Fruit fly (Drosophila melanogaster) whole organism, embryonic: Measurements from ENCODE around the gene CG14270.

Experiments
- CG10321 ChIP-seq: fragments of 200-800 bp; sonication (Bioruptor generic); IDR thresholded peaks from 2 replicates; pipeline ENCODE4 v1.3.6; 2022; ENCODE audit warnings: missing biosample characterization, missing genetic modification characterization
- CG11085 ChIP-seq: fragments of 200-800 bp; sonication (Bioruptor generic); IDR thresholded peaks from 2 replicates; pipeline ENCODE4 v1.3.6; 2022; ENCODE audit warnings: missing biosample characterization, missing genetic modification characterization
- CG12744 ChIP-seq: fragments of 200-800 bp; sonication (Bioruptor generic); optimal IDR thresholded peaks from 2 replicates; lab custom pipeline; 2016; ENCODE audit warnings: missing biosample characterization, missing genetic modification characterization
- CG12942 ChIP-seq: fragments of 200-800 bp; sonication (Bioruptor generic); optimal IDR thresholded peaks from 3 replicates; lab custom pipeline; 2016; ENCODE audit warnings: missing biosample characterization, missing genetic modification characterization
- CG13287 ChIP-seq: fragments of 200-800 bp; sonication (Bioruptor generic); IDR thresholded peaks from 2 replicates; pipeline ENCODE4 v1.3.6; 2022; ENCODE audit warnings: missing biosample characterization, missing genetic modification characterization; ENCODE audit not compliant: partially characterized antibody
- CG13296 ChIP-seq: fragments of 200-800 bp; sonication (Bioruptor generic); optimal IDR thresholded peaks from 3 replicates; lab custom pipeline; 2018; ENCODE audit warnings: missing biosample characterization, mild to moderate bottlenecking, missing genetic modification characterization
- CG13775 ChIP-seq: fragments of 200-800 bp; sonication (Bioruptor generic); optimal IDR thresholded peaks from 3 replicates; lab custom pipeline; 2017; ENCODE audit warnings: missing biosample characterization, mild to moderate bottlenecking, missing genetic modification characterization
- CG14441 ChIP-seq: fragments of 200-800 bp; sonication (Bioruptor generic); IDR thresholded peaks from 2 replicates; pipeline ENCODE4 v1.3.6; 2022; ENCODE audit warnings: missing biosample characterization, missing genetic modification characterization
- CG15073 ChIP-seq: fragments of 200-800 bp; sonication (Bioruptor generic); optimal IDR thresholded peaks from 2 replicates; lab custom pipeline; 2016; ENCODE audit warnings: missing biosample characterization, missing genetic modification characterization
- CG31388 ChIP-seq: fragments of 200-800 bp; sonication (Bioruptor generic); optimal IDR thresholded peaks from 2 replicates; lab custom pipeline; 2016; ENCODE audit warnings: missing biosample characterization, missing genetic modification characterization
- CG3407 ChIP-seq: fragments of 200-800 bp; sonication (Bioruptor generic); optimal IDR thresholded peaks from 2 replicates; lab custom pipeline; 2018; ENCODE audit warnings: missing biosample characterization, mild to moderate bottlenecking, missing genetic modification characterization
- CG34376 ChIP-seq: fragments of 200-800 bp; sonication (Bioruptor generic); optimal IDR thresholded peaks from 2 replicates; lab custom pipeline; 2018; ENCODE audit warnings: missing biosample characterization, mild to moderate bottlenecking, missing genetic modification characterization
- CG4282 ChIP-seq: fragments of 200-800 bp; sonication (Bioruptor generic); optimal IDR thresholded peaks from 2 replicates; lab custom pipeline; 2016; ENCODE audit warnings: missing biosample characterization, missing genetic modification characterization
- CG4360 ChIP-seq: fragments of 200-800 bp; sonication (Bioruptor generic); IDR thresholded peaks from 2 replicates; pipeline ENCODE4 v1.3.6; 2022; ENCODE audit warnings: missing biosample characterization, missing genetic modification characterization
- CG5953 ChIP-seq: fragments of 200-800 bp; sonication (Bioruptor generic); IDR thresholded peaks from 2 replicates; pipeline ENCODE4 v1.3.6; 2022; ENCODE audit warnings: missing biosample characterization, missing genetic modification characterization
- CG7271 ChIP-seq: fragments of 200-800 bp; sonication (Bioruptor generic); optimal IDR thresholded peaks from 2 replicates; lab custom pipeline; 2018; ENCODE audit warnings: missing biosample characterization, mild to moderate bottlenecking, missing genetic modification characterization, moderate library complexity
- CG8359 ChIP-seq: fragments of 200-800 bp; sonication (Bioruptor generic); optimal IDR thresholded peaks from 2 replicates; lab custom pipeline; 2017; ENCODE audit warnings: missing biosample characterization, mild to moderate bottlenecking, missing genetic modification characterization, borderline replicate concordance
- CG8924 ChIP-seq: fragments of 200-800 bp; optimal IDR thresholded peaks from 3 replicates; lab custom pipeline; 2019; ENCODE audit warnings: missing biosample characterization, mild to moderate bottlenecking, missing genetic modification characterization, moderate library complexity
- CG9609 ChIP-seq: fragments of 200-800 bp; sonication (Bioruptor generic); optimal IDR thresholded peaks from 3 replicates; lab custom pipeline; 2016; ENCODE audit warnings: missing biosample characterization, missing genetic modification characterization
- D19B ChIP-seq: fragments of 200-800 bp; sonication (Bioruptor generic); optimal IDR thresholded peaks from 2 replicates; lab custom pipeline; 2017; ENCODE audit warnings: missing biosample characterization, mild to moderate bottlenecking, missing genetic modification characterization
- Hmx ChIP-seq: fragments of 200-800 bp; sonication (Bioruptor generic); optimal IDR thresholded peaks from 2 replicates; lab custom pipeline; 2016; ENCODE audit warnings: missing biosample characterization, missing genetic modification characterization
- Hr51 ChIP-seq, 2 experiments: fragments of 200-800 bp; sonication (Bioruptor generic); optimal IDR thresholded peaks; 2 replicates in 1 of 2; 3 replicates in 1 of 2; lab custom pipeline; 2016 to 2018; ENCODE audit warnings: missing biosample characterization in 2 of 2, missing genetic modification characterization in 2 of 2, mild to moderate bottlenecking in 1 of 2, moderate library complexity in 1 of 2
- Kr ChIP-seq: fragments of 200-800 bp; sonication (Bioruptor generic); optimal IDR thresholded peaks from 2 replicates; lab custom pipeline; 2017; ENCODE audit warnings: missing biosample characterization, mild to moderate bottlenecking, missing genetic modification characterization
- MTF-1 ChIP-seq: fragments of 200-800 bp; sonication (Bioruptor generic); optimal IDR thresholded peaks from 2 replicates; lab custom pipeline; 2018; ENCODE audit warnings: missing biosample characterization, mild to moderate bottlenecking, missing genetic modification characterization, borderline replicate concordance
- Myb ChIP-seq: fragments of 200-800 bp; sonication (Bioruptor generic); optimal IDR thresholded peaks from 2 replicates; lab custom pipeline; 2016; ENCODE audit warnings: missing biosample characterization, missing genetic modification characterization
- Nf-YA ChIP-seq: fragments of 200-800 bp; sonication (Bioruptor generic); IDR thresholded peaks from 2 replicates; pipeline ENCODE4 v1.3.6; 2022; ENCODE audit warnings: missing biosample characterization, missing genetic modification characterization
- Optix ChIP-seq: fragments of 200-800 bp; sonication (Bioruptor generic); IDR thresholded peaks from 3 replicates; pipeline ENCODE4 v1.3.6; 2022; ENCODE audit warnings: missing biosample characterization, missing genetic modification characterization
- Usf ChIP-seq: fragments of 200-800 bp; sonication (Bioruptor generic); optimal IDR thresholded peaks from 2 replicates; lab custom pipeline; 2017; ENCODE audit warnings: missing genotype, missing biosample characterization, missing genetic modification characterization
- Xbp1 ChIP-seq: fragments of 200-800 bp; sonication (Bioruptor generic); optimal IDR thresholded peaks from 3 replicates; lab custom pipeline; 2016; ENCODE audit warnings: missing biosample characterization, mild to moderate bottlenecking, missing genetic modification characterization
- bsh ChIP-seq, 2 experiments: fragments of 200-800 bp; sonication (Bioruptor generic); optimal IDR thresholded peaks; 2 replicates each; lab custom pipeline; 2017 to 2018; ENCODE audit warnings: mild to moderate bottlenecking in 2 of 2, missing biosample characterization in 2 of 2, missing genetic modification characterization in 2 of 2, moderate library complexity in 1 of 2
- btn ChIP-seq: fragments of 200-800 bp; sonication (Bioruptor generic); optimal IDR thresholded peaks from 2 replicates; lab custom pipeline; 2016; ENCODE audit warnings: missing biosample characterization, missing genetic modification characterization
- dimm ChIP-seq: fragments of 200-800 bp; sonication (Bioruptor generic); IDR thresholded peaks from 2 replicates; pipeline ENCODE4 v1.3.6; 2022; ENCODE audit warnings: missing biosample characterization, missing genetic modification characterization
- disco-r ChIP-seq: fragments of 200-800 bp; sonication (Bioruptor generic); optimal IDR thresholded peaks from 2 replicates; lab custom pipeline; 2016; ENCODE audit warnings: missing biosample characterization, missing genetic modification characterization
- fd3F ChIP-seq: fragments of 200-800 bp; sonication (Bioruptor generic); optimal IDR thresholded peaks from 2 replicates; lab custom pipeline; 2018; ENCODE audit warnings: missing biosample characterization, mild to moderate bottlenecking, missing genetic modification characterization, moderate library complexity
- hth ChIP-seq: fragments of >200 bp; optimal IDR thresholded peaks from 2 replicates; lab custom pipeline; 2017; ENCODE audit warnings: inconsistent platforms
- jing ChIP-seq: fragments of 200-800 bp; sonication (Bioruptor generic); optimal IDR thresholded peaks from 2 replicates; lab custom pipeline; 2018; ENCODE audit warnings: missing biosample characterization, mild to moderate bottlenecking, missing genetic modification characterization
- kah ChIP-seq: fragments of 200-800 bp; sonication (Bioruptor generic); optimal IDR thresholded peaks from 2 replicates; lab custom pipeline; 2018; ENCODE audit warnings: missing biosample characterization, mild to moderate bottlenecking, missing genetic modification characterization
- lilli ChIP-seq: fragments of 200-800 bp; sonication (Bioruptor generic); optimal IDR thresholded peaks from 3 replicates; lab custom pipeline; 2016; ENCODE audit warnings: missing biosample characterization, missing genetic modification characterization
- lmd ChIP-seq: fragments of 200-800 bp; sonication (Bioruptor generic); IDR thresholded peaks from 2 replicates; pipeline ENCODE4 v1.3.6; 2022; ENCODE audit warnings: missing biosample characterization, missing genetic modification characterization
- oc ChIP-seq: fragments of 200-800 bp; sonication (Bioruptor generic); optimal IDR thresholded peaks from 2 replicates; lab custom pipeline; 2018; ENCODE audit warnings: missing biosample characterization, mild to moderate bottlenecking, missing genetic modification characterization, moderate library complexity
- pan ChIP-seq, 4 experiments: fragments of >200 bp in 3 of 4; fragments of 200-800 bp in 1 of 4; sonication (Bioruptor generic) in 1 of 4; optimal IDR thresholded peaks in 3 of 4; IDR thresholded peaks in 1 of 4; 2 replicates each; pipeline versions ENCODE4 v1.3.6 to Lab custom; 2017 to 2022; ENCODE audit warnings: missing biosample characterization in 2 of 4, missing genetic modification characterization in 2 of 4, mixed read lengths in 1 of 4
- pho ChIP-seq: fragments of 200-800 bp; sonication (Bioruptor generic); optimal IDR thresholded peaks from 2 replicates; lab custom pipeline; 2016; ENCODE audit warnings: missing biosample characterization, missing genetic modification characterization
- prd ChIP-seq, 3 experiments: fragments of >200 bp in 2 of 3; fragments of 200-800 bp in 1 of 3; sonication (Bioruptor generic) in 1 of 3; optimal IDR thresholded peaks in 2 of 3; IDR thresholded peaks in 1 of 3; 2 replicates in 2 of 3; 3 replicates in 1 of 3; pipeline versions ENCODE4 v1.3.6 to Lab custom; 2017 to 2022; ENCODE audit warnings: missing biosample characterization in 1 of 3, missing genetic modification characterization in 1 of 3
- psq ChIP-seq: fragments of 200-800 bp; sonication (Bioruptor generic); optimal IDR thresholded peaks from 2 replicates; lab custom pipeline; 2017; ENCODE audit warnings: missing biosample characterization, missing genetic modification characterization
- pzg ChIP-seq: fragments of 200-800 bp; sonication (Bioruptor generic); optimal IDR thresholded peaks from 3 replicates; lab custom pipeline; 2018; ENCODE audit warnings: missing biosample characterization, mild to moderate bottlenecking, missing genetic modification characterization, moderate library complexity
- ssp ChIP-seq: fragments of 200-800 bp; sonication (Bioruptor generic); IDR thresholded peaks from 2 replicates; pipeline ENCODE4 v1.3.6; 2022; ENCODE audit warnings: missing biosample characterization, missing genetic modification characterization
- tin ChIP-seq: fragments of 200-800 bp; sonication (Bioruptor generic); optimal IDR thresholded peaks from 3 replicates; lab custom pipeline; 2016; ENCODE audit warnings: missing biosample characterization, missing genetic modification characterization
- twi ChIP-seq: fragments of 200-800 bp; optimal IDR thresholded peaks from 2 replicates; lab custom pipeline; 2019; ENCODE audit warnings: missing biosample characterization, mild to moderate bottlenecking, missing genetic modification characterization, moderate library complexity
- vfl ChIP-seq: fragments of 200-800 bp; sonication (Bioruptor generic); optimal IDR thresholded peaks from 2 replicates; lab custom pipeline; 2016; ENCODE audit warnings: missing biosample characterization, missing genetic modification characterization
- vnd ChIP-seq: fragments of 200-800 bp; sonication (Bioruptor generic); IDR thresholded peaks from 3 replicates; pipeline ENCODE4 v1.3.6; 2022; ENCODE audit warnings: missing biosample characterization, missing genetic modification characterization; ENCODE audit not compliant: partially characterized antibody
- yki ChIP-seq: fragments of >200 bp; optimal IDR thresholded peaks from 3 replicates; lab custom pipeline; 2018

The CG14270 gene

dm6 chrX:3476009-3476408 lies 9.2 kb downstream of the CG14270 start (continued):
- TF ChIP-seq prd (optimal IDR thresholded peaks at IDR 0.05; lab: Kevin White, UChicago), result no peak
- peak; percentile 81 for TF ChIP-seq prd (GFP tag; IDR thresholded peaks at IDR 0.05; lab: Robert Waterston, UW)
- no peak for TF ChIP-seq pan (optimal IDR thresholded peaks at IDR 0.05; lab: Kevin White, UChicago)
- TF ChIP-seq pan (GFP tag; optimal IDR thresholded peaks at IDR 0.05 in 1 of 2, IDR thresholded peaks at IDR 0.05 in 1 of 2), result peak in 1 of 2 experiments; percentile 34
- no peak for TF ChIP-seq disco-r (GFP tag; lab: Kevin White, UChicago)
- TF ChIP-seq dimm (GFP tag; lab: Robert Waterston, UW), result no peak
- peak; percentile 21 for TF ChIP-seq CG13775
- no peak for TF ChIP-seq Myb (GFP tag; lab: Kevin White, UChicago)
- TF ChIP-seq CG9609 (GFP tag; lab: Kevin White, UChicago), result no peak
- no peak for TF ChIP-seq vfl (GFP tag; lab: Kevin White, UChicago)
- TF ChIP-seq CG5953 (GFP tag; lab: Robert Waterston, UW), result no peak
- TF ChIP-seq CG7271 (tag; lab: Kevin White, UChicago), result no peak
- no peak for TF ChIP-seq yki (lab: Kevin White, UChicago)
- TF ChIP-seq fd3F (GFP tag; lab: Kevin White, UChicago), result no peak
- no peak for TF ChIP-seq Usf (GFP tag; lab: Kevin White, UChicago)
- no peak for TF ChIP-seq Nf-YA (GFP tag; lab: Robert Waterston, UW)
- TF ChIP-seq tin (GFP tag; lab: Kevin White, UChicago), result peak; percentile 5
- TF ChIP-seq lmd (GFP tag; lab: Robert Waterston, UW), result peak; percentile 49; the same call in 1 of the 2 replicates
- no peak for TF ChIP-seq CG11085 (GFP tag; lab: Robert Waterston, UW)
- no peak for TF ChIP-seq CG13296 (GFP tag; lab: Kevin White, UChicago)
- peak; percentile 58 for TF ChIP-seq Xbp1 (GFP tag; lab: Kevin White, UChicago)
- peak; percentile 24 for TF ChIP-seq CG12942 (GFP tag; lab: Kevin White, UChicago)
- no peak for TF ChIP-seq Hmx (GFP tag; lab: Kevin White, UChicago)
- no peak for TF ChIP-seq CG31388 (GFP tag; lab: Kevin White, UChicago)
- no peak for TF ChIP-seq Kr (GFP tag; lab: Kevin White, UChicago)
- TF ChIP-seq lilli (GFP tag; lab: Kevin White, UChicago), result peak; percentile 28
- peak; percentile 0 for TF ChIP-seq CG3407 (GFP tag; lab: Kevin White, UChicago)
- TF ChIP-seq CG34376 (GFP tag; lab: Kevin White, UChicago), result no peak
- no peak for TF ChIP-seq CG15073 (GFP tag; lab: Kevin White, UChicago)
- no peak for TF ChIP-seq Optix
- TF ChIP-seq oc (tag; lab: Kevin White, UChicago), result peak; percentile 12
- TF ChIP-seq twi (tag; lab: Kevin White, UChicago), result no peak
- no peak for TF ChIP-seq btn
- TF ChIP-seq CG10321 (GFP tag; lab: Robert Waterston, UW), result no peak
- peak in 1 of 2 experiments; percentile 59 for TF ChIP-seq Hr51 (GFP tag; optimal IDR thresholded peaks at IDR 0.05; lab: Kevin White, UChicago)
- no peak for TF ChIP-seq pho (GFP tag; lab: Kevin White, UChicago)
- no peak for TF ChIP-seq CG12744 (GFP tag; lab: Kevin White, UChicago)
- no peak for TF ChIP-seq kah (GFP tag; lab: Kevin White, UChicago)
- TF ChIP-seq bsh (GFP tag; optimal IDR thresholded peaks at IDR 0.05; lab: Kevin White, UChicago), result peak in 1 of 2 experiments; percentile 60
- TF ChIP-seq CG4360 (GFP tag; lab: Robert Waterston, UW), result no peak
- no peak for TF ChIP-seq D19B
- TF ChIP-seq jing (GFP tag; lab: Kevin White, UChicago), result no peak
- TF ChIP-seq CG4282 (GFP tag; lab: Kevin White, UChicago), result no peak
- peak; percentile 37 for TF ChIP-seq CG8924 (tag; lab: Kevin White, UChicago)
- 0 out of 2 replicates have a peak, but pooled peaks have one; percentile 6 for TF ChIP-seq ssp (GFP tag; lab: Robert Waterston, UW)
- no peak for TF ChIP-seq CG13287 (GFP tag; lab: Robert Waterston, UW)
- no peak for TF ChIP-seq MTF-1
- no peak for TF ChIP-seq hth (lab: Kevin White, UChicago)
- peak; percentile 33; the same call in 1 of the 2 replicates for TF ChIP-seq CG14441 (GFP tag; lab: Robert Waterston, UW)
- no peak for TF ChIP-seq vnd (GFP tag; lab: Robert Waterston, UW)
- no peak for TF ChIP-seq pzg (GFP tag; lab: Kevin White, UChicago)
- TF ChIP-seq psq (GFP tag; lab: Kevin White, UChicago), result no peak
- TF ChIP-seq CG8359, result peak; percentile 4
